Worm (Caenorhabditis elegans) whole organism, dauer: ENCODE measurements around the gene C35A5.6.

Experiments used
- unc-62 ChIP-seq: sonication (generic microtip); optimal IDR thresholded peaks from 2 replicates; lab custom pipeline; 2017; ENCODE audit warnings: missing biosample characterization, missing genetic modification reagents, missing genetic modification characterization

The C35A5.6 gene

DNA sequence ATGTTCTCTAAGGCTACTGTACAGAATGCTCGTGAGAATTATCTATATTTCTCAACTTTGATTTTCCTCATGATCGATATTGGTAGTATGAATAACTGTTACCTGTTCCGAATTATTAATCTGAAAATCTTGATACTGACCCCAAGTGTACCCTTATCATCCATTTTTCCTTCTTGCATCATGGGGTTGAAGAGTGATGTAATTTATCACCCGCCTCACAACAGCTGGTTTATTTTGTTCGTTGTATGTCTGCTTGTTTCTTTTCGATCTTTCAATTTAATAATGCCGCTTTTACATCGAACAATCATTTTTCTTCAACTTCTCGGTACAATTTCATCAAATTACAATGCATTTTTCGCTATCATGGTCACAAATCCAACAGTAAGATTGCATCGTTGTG, at the start of gene C35A5.6:
TSS of gene C35A5.6 (plus strand) at position 283 of the 400 bp plus-strand sequence.
- TF ChIP-seq unc-62 (GFP tag; lab: Kevin White, UChicago) = no peak

DNA sequence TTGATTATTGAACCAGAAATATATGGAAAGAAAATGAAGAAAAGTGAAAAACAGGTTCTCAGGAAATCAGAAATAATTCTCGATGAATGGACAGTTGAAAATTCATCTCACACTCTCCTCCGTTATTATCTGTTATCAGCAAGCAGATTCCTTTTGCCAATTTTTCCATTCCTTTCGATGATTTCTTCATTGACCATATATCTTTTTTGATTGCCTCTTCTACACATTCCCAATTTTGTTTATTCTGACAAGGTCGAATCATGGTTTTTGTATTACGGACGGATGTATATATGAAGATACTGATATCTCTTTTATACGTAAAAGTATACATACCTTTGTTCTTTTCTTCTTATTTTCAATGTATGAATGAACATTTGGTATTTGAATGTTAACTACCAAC, 48.3 kb upstream of the C35A5.6 start:
- no peak for TF ChIP-seq unc-62 (GFP tag; lab: Kevin White, UChicago)

DNA sequence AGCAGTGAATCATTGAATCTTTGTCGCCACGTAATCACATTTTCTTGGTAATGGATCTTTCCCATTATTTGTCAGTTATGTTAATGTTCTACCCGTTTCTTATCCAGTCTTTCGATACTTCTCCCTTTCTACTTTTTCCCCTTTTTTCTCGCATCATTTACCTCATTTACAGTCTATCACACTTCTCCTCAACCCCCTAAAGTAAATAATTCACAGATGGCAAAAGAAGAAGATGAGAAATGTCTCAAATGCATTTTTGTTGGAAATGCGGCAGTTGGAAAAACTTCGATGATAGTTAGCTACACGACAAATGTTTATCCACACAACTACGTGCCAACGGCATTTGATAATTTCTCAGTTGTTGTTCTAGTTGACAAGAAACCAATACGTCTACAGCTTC, 46.9 kb upstream of the C35A5.6 start, which contains the start of gene chw-1:
TSS of gene chw-1 (plus strand) at position 217 of the 400 bp plus-strand sequence.
- TF ChIP-seq unc-62 (GFP tag; lab: Kevin White, UChicago) = no peak

DNA sequence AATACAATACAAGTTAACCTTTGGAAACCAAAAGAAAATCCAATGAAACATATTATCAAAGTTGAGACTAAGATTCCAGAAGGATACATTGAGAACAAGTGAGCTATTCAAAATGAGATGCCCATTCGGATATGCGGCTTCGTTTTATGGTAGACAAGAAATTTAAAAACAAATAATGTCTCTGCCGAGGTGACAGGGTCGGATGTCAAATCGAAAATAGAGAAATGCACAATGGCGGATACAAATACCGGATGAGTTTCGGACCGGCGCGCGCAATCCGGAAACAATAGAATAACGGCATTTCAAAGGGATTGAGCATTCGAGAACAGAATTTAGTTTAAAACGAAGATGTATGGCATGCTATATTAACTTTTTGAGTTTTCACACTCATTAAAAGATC, 45.7 kb upstream of the C35A5.6 start, which contains the start of gene F22E12.3:
TSS of gene F22E12.3 (minus strand) at position 101 of the 400 bp plus-strand sequence.
- no peak for TF ChIP-seq unc-62 (GFP tag; lab: Kevin White, UChicago)

DNA sequence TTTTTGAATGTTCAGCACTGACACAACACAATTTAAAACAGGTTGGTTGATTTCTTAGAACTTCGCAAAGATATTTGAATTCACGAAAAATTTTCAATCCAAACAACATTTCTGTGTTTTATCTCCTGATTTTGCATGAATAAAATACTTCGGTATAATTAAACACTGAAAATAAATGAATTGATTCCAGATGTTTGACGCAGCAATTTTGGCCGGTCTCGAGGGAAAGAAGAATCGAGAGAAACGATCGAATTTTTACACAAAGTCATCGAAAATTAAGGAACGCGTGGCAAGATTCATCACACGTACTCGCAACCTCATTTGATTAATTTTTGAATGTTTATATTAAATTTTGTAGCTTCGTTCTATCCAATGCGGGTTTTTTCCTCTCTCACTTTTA, 44.8 kb upstream of the C35A5.6 start:
- no peak for TF ChIP-seq unc-62 (GFP tag; lab: Kevin White, UChicago)

DNA sequence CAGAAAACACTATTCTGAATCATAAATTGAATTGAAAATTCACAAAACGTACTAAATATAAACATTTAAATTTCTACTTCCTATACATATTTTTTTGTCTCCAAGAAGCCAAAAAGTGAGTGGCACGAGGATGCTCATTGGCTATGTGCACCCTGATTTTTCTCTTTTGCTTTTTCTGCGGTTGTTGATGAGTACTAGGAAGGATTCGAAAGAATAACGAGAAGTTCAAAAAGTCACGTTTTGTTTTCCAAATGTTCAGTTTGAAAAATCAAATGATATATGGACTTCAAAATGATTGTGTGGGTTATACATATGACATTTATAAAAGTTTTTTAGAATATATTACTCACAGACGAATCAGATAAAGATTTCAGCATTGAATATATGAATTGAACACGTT, 44.2 kb upstream of the C35A5.6 start:
- no peak for TF ChIP-seq unc-62 (GFP tag; lab: Kevin White, UChicago)

DNA sequence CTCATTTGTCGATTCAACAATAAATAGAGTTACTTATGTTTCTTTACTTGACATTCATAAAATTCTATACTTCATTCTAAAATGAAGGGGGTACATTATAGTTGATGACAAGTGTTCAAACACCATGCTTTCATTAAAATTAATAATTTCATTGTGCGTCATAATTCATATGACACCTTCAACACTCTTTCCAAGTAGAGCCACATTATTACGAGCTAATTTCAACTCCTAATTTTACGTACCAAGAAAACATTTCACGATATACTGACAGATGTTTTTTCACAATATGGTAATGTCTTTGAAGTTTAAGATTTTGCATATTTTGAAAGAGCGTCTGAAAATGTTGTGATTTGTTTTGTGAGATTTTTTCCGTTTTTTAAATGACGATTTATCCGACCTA, 43.5 kb upstream of the C35A5.6 start:
- TF ChIP-seq unc-62 (GFP tag; lab: Kevin White, UChicago) = no peak

DNA sequence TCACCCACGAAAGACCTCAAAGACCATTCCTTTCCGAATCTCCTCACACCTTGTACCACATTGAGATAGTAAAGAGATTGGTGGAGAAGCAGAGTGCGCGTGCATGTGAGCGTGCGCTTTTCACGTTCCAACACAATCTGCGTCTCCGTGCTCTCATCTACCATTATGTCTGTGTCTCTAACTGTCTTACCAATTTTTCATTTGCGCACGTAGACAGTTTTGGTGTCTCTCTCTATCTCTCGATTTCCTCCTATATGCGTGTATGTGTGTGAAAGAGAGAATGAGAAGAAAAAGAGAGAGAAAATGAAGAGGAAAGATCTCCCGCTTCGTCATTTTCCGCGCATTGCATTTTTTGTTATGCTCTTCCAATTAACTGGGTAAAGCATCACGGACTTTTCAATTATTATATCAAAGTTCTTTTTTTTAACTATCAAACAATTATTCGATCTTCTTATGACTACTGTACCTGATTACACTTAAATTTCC, 42.3 kb upstream of the C35A5.6 start:
- TF ChIP-seq unc-62 (GFP tag; lab: Kevin White, UChicago) = no peak

DNA sequence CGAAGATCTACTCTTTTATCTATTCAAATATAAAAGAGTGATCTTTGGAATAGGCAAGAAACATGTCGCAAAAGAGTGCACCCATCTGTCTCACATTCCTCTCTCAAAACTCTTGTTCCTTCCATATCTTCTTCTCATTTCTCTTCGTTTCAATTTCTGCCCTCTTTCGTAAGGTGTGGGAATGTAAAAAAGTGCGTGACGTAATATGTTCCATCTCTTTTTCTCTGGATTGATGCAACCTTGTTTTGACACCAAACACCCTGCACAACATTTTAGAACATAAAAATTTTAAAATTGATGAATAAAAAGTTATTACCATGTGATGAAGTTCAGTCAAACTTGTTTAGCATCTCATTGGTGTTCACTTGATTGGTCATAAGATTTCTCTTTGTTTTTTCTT, 41.8 kb upstream of the C35A5.6 start:
- TF ChIP-seq unc-62 (GFP tag; lab: Kevin White, UChicago) = no peak

DNA sequence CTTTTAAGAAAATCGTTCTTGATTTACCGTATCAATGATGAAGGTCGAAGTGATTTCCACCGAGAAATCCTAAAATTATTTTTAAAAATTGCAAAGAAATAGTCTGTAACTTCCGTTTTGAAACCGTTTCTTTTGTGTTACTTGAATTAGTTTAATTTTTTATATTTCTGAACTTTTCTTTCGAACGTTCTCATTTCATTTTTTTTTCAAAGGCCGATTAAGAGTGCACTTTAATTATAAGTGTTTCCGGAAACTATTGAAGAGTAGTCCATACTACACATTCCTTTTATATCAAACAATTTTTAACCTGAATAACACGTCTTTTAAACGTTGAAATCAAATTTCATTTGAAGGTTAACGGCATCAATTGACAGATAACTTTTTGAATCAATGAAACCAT, 41.3 kb upstream of the C35A5.6 start:
- no peak for TF ChIP-seq unc-62 (GFP tag; lab: Kevin White, UChicago)

DNA sequence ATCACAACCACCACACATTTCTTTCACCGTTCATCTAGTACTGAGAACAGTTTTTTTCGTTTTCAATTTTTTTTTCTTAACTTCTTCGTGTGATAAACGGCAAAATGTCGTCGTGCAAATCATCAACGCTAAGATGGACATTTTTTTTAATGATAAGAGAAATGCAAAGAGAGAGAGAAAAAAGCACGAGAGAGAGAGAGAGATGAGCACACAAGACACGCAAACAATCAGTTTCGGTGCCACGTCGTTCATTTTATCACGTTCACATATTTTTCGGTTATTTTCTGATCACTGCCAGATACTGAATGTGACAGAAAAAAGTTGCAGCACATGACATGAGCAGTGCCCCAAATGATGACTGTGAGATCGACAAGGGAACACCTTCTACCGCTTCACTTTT, 40.7 kb upstream of the C35A5.6 start, which contains the start of gene egl-9:
TSS of gene egl-9 (plus strand) at position 328 of the 400 bp plus-strand sequence.
- TF ChIP-seq unc-62 (GFP tag; lab: Kevin White, UChicago) = no peak

DNA sequence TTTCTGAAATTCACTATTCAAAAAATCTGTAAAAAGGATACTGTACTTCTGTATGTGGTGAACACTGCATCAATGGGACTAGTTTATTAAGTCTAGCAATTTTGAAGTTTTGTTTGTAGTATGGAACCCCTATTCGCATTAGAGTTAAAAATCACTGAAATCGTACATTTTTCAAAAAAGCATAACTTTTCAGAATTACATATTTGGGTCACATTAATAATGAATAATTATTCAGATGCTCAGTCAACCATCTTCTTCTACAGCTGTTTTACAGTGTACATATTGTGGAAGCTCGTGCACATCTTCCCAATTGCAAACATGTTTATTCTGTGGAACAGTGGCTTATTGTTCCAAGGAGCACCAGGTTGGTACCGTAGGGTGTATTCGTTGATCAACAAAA, 40.2 kb upstream of the C35A5.6 start:
- TF ChIP-seq unc-62 (GFP tag; lab: Kevin White, UChicago) = no peak

DNA sequence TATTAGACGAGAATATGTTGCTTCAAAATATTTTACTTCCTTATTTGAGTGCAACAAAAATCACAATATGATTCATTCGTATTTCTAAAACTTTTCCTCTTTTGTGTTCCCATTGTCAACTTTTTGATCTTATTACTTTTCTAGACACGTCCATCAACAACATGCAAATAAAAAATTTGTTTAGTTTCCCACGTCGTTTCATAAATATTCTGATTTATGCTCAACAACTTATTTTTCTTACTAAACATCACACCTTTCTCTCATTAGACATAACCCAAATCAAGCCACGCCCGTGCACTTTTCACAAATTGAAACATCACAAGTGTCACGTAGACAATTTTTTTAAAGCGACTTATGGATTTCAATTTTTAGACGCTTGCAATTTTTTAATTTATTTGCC, 39.1 kb upstream of the C35A5.6 start:
- TF ChIP-seq unc-62 (GFP tag; lab: Kevin White, UChicago) = no peak

DNA sequence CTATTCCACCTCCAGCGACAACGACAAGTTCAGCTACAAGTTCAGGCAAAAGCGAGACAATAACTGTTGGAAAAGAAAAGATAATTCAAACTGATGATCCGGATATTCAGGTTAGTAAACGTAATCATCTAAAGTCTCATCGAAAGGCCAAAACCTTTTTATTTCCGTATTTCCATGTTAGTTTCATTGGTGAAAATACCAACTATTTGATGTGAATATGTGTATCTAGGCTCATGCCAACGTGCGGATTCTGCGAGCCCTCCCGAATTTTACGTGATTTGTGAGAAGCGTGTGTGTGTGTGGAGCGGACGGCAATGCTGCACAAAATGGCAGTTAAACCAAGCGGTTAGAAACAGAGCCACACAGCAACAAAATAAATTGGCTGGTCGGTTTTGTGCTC, 37.9 kb upstream of the C35A5.6 start:
- TF ChIP-seq unc-62 (GFP tag; lab: Kevin White, UChicago) = no peak

DNA sequence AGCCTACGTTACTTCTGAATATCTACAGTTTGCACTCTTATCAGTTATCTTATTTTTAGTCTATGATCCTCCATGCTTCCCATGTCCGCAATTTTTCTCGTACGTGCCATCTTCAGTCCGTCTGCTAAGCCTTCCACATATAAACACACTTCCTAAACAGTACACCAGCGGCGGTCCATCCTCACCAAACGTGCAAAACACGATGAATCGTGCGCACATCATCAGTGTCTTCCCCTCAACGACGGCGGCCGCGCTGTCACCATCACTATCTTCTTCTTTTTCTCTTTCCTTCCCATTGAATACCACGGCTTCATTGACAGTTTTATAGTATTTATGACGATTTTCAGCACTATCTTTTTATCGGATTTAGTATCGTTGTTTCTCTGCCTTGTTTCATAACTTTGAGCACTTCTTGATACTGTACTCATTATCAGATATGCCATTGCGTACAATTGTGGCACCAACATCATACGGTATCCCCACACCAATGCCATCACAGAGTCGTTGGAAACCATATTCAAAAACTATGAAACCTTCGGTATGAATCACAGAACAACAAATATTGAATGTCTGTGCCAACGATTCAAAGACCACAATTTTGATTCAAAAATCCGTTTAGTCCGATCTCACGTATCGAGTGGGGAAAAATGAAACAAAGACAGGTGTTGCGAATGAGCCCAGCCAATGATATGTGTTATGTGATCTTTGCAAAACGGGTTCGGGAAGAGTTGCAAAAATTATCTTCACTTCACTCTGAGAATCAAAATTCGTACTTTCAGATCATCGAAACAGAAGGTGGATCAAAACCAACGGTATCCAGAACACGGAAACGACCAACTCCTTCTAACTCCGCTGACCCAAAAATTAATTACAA, 35.8 kb upstream of the C35A5.6 start:
- TF ChIP-seq unc-62 (GFP tag; lab: Kevin White, UChicago) = no peak

DNA sequence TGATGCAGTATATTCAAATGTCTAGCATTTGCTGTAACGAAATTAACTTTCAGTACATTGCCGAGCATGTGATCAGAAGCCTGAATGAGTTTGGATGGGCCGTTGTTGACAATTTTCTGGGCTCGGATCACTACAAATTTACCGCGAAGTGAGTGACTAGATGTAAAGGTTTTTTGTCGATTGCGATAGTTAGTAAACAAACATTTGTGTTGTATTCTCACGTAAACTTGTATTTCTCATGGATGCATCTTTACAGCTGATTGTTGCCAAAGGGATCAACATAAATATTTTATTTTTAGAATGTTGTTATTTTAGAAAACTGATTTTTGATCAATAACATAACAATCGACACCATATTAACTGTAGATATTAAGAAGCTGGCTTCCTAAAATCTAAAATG, 34.9 kb upstream of the C35A5.6 start:
- TF ChIP-seq unc-62 (GFP tag; lab: Kevin White, UChicago) = no peak

DNA sequence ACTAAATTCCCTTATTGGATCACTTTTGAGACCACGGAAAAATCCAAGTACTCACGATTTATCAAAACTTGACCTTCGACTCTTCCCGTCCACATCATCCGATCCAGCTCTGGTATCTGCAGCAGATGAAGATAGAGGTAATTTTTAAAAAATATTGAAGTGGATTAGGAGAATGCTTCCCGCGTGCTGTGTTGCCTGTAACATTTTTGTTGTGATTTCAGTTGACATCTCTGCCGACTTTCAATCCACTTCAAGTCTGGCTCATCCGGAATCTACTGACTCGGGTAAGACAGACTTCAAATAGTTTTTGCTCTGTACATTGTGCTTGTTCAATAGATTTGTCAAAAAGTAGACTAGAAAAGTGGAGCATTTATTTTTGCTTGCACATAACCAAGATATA, 33.5 kb upstream of the C35A5.6 start:
- TF ChIP-seq unc-62 (GFP tag; lab: Kevin White, UChicago) = no peak
